Worm (Caenorhabditis elegans) whole organism, L1 larva: ENCODE measurements around the gene ZC132.3.
"Not testable (repeated sequence)": the region's sequence is repeated elsewhere in the genome, so short reads cannot be mapped to it uniquely, and the experiment has no call there.

Experiments
- ama-1 ChIP-seq: fragments of 150-350 bp; optimal IDR thresholded peaks from 2 replicates; lab custom pipeline; 2014
- efl-1 ChIP-seq, 4 experiments: fragments of 150-350 bp; optimal IDR thresholded peaks in 3 of 4; peaks in 1 of 4; 1 replicate in 1 of 4; 2 replicates in 3 of 4; lab custom pipeline; 2014; ENCODE audit warnings: missing biosample characterization in 2 of 4, missing genetic modification characterization in 2 of 4, missing genetic modification reagents in 2 of 4
- fkh-10 ChIP-seq: sonication (generic microtip); optimal IDR thresholded peaks from 2 replicates; lab custom pipeline; 2017; ENCODE audit warnings: missing biosample characterization, missing genetic modification reagents, missing genetic modification characterization
- fos-1 ChIP-seq: fragments of 150-350 bp; optimal IDR thresholded peaks from 2 replicates; lab custom pipeline; 2014; ENCODE audit warnings: missing biosample characterization, missing genetic modification characterization
- nhr-20 ChIP-seq: sonication (generic microtip); optimal IDR thresholded peaks from 2 replicates; lab custom pipeline; 2016; ENCODE audit warnings: mild to moderate bottlenecking, missing genetic modification characterization, missing compliant biosample characterization
- nhr-237 ChIP-seq: fragments of 150-350 bp; optimal IDR thresholded peaks from 2 replicates; lab custom pipeline; 2014; ENCODE audit warnings: missing biosample characterization, missing genetic modification characterization
- nhr-76 ChIP-seq: sonication (generic microtip); optimal IDR thresholded peaks from 2 replicates; lab custom pipeline; 2017; ENCODE audit warnings: missing biosample characterization, missing genetic modification characterization
- snpc-4 ChIP-seq: fragments of 150-350 bp; optimal IDR thresholded peaks from 2 replicates; lab custom pipeline; 2014; ENCODE audit warnings: missing biosample characterization, missing genetic modification characterization
- sox-4 ChIP-seq: sonication (generic microtip); optimal IDR thresholded peaks from 2 replicates; lab custom pipeline; 2016; ENCODE audit warnings: missing genetic modification characterization, missing compliant biosample characterization
- unc-130 ChIP-seq: fragments of 150-350 bp; optimal IDR thresholded peaks from 2 replicates; lab custom pipeline; 2017; ENCODE audit warnings: missing biosample characterization, missing genetic modification characterization, inconsistent platforms
- unc-62 ChIP-seq: fragments of 150-350 bp; optimal IDR thresholded peaks from 2 replicates; lab custom pipeline; 2014; ENCODE audit warnings: missing biosample characterization, missing genetic modification reagents, missing genetic modification characterization
- xbp-1 ChIP-seq: sonication (generic microtip); optimal IDR thresholded peaks from 2 replicates; lab custom pipeline; 2016; ENCODE audit warnings: missing genetic modification characterization, missing compliant biosample characterization
- ztf-4 ChIP-seq: fragments of 150-350 bp; optimal IDR thresholded peaks from 2 replicates; lab custom pipeline; 2014; ENCODE audit warnings: missing biosample characterization, missing genetic modification characterization

DNA sequence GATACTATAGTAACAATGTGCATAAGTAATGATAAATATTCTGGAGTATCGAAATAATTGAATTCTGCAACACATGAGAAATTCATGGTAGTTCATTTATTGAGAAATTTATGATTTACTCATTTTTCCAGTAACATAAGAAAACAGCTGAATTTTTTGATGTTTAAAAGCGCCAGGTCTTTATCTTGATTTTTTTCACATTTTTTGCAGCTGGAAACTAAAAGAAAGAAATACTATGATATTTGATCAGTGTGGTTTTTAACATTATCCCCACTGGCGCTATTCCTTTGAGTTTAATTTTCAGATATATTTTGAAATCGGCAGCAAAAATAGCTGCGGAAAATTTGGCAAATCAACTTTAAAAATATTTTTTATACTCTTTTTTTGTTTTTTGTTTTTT, 6.2 kb downstream of the ZC132.3 start, which contains the start of gene srh-194:
- TF ChIP-seq snpc-4 (tag; lab: Kevin White, UChicago); unc-62 (GFP tag; lab: Kevin White, UChicago); ztf-4; fkh-10 (GFP tag; lab: Kevin White, UChicago); nhr-237 (tag; lab: Kevin White, UChicago); efl-1 (optimal IDR thresholded peaks at IDR 0.05; lab: Kevin White, UChicago); efl-1 (GFP tag; optimal IDR thresholded peaks at IDR 0.05 in 1 of 2; lab: Kevin White, UChicago); sox-4; ama-1 (lab: Kevin White, UChicago); fos-1 (tag; lab: Kevin White, UChicago); nhr-76; nhr-20; xbp-1 (tag; lab: Kevin White, UChicago); unc-130 (tag; lab: Kevin White, UChicago): not testable (repeated sequence)
